Worm (Caenorhabditis elegans): Measurements from ENCODE around the gene vit-6.

vit-6 gene

DNA sequence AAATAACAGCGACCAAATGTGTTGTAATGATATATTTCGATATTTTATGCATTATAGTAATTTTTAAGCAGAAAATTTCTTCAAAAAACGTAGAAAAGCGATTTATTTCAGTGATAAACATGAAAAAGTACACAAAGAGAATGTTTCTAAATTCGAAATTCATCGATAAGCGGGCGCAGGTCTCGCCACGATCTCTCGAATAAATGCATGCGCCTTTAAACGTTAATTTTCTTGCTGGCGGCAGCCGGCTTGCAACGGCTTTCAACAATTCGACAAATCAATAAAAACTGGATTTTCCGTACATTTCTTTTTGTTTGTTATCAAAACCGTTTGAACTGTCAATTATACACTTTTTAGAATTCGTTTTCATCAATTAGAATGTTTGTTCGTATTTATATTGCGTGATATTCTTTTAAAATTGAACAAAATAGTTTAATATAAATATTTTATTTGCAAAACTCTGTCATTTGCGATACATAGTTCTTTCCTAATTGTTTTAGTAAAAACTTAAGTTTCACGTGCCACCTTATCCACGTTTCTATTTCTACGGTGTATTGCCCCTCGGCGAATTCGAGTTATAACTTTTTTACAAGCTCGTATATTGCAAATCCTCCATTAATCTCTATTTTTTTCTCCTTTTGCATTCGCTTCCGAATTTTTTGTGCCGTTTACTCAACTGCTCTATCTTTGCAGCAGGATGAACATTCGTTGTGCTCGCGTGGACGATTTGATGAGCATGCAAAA lies 28.8 kb downstream of the vit-6 start, which contains the start of gene daf-31 (continued):
- no peak for TF ChIP-seq aptf-3 (GFP tag; IDR thresholded peaks at IDR 0.05)
- no peak for TF ChIP-seq atf-7 (tag; optimal IDR thresholded peaks at IDR 0.05)
- TF ChIP-seq efl-1 (GFP tag; optimal IDR thresholded peaks at IDR 0.05), result peak; percentile 72
- TF ChIP-seq T07F8.4 (tag; optimal IDR thresholded peaks at IDR 0.05), result no peak
- TF ChIP-seq hlh-12 (tag; optimal IDR thresholded peaks at IDR 0.05), result no peak
- TF ChIP-seq die-1 (tag; optimal IDR thresholded peaks at IDR 0.05), result no peak
- TF ChIP-seq gei-17 (GFP tag; optimal IDR thresholded peaks at IDR 0.05), result no peak
- TF ChIP-seq zfh-2 (GFP tag; conservative IDR thresholded peaks at IDR 0.05), result no peak
- TF ChIP-seq ccch-3 (GFP tag; optimal IDR thresholded peaks at IDR 0.05), result no peak
- TF ChIP-seq lsl-1 (GFP tag; optimal IDR thresholded peaks at IDR 0.05), result peak; percentile 7
- no peak for TF ChIP-seq F49E8.2 (tag; optimal IDR thresholded peaks at IDR 0.05; ENCODE audit: insufficient read depth)
- TF ChIP-seq Y56A3A.18 (GFP tag; IDR thresholded peaks at IDR 0.05), result no peak
- no peak for TF ChIP-seq nhr-80 (tag; optimal IDR thresholded peaks at IDR 0.05)
- no peak for TF ChIP-seq repo-1 (tag; optimal IDR thresholded peaks at IDR 0.05)
- no peak for TF ChIP-seq ztf-3 (GFP tag; optimal IDR thresholded peaks at IDR 0.05)
- TF ChIP-seq F23B12.7 (tag; optimal IDR thresholded peaks at IDR 0.05; ENCODE audit: insufficient read depth), result peak; percentile 45
- TF ChIP-seq attf-5 (GFP tag; optimal IDR thresholded peaks at IDR 0.05), result peak; percentile 55
- TF ChIP-seq rcor-1 (GFP tag; IDR thresholded peaks at IDR 0.05), result no peak
- TF ChIP-seq ets-4 (GFP tag; optimal IDR thresholded peaks at IDR 0.05), result no peak
- TF ChIP-seq ceh-40 (GFP tag; IDR thresholded peaks at IDR 0.05), result no peak
- no peak for TF ChIP-seq hlh-26 (GFP tag; conservative IDR thresholded peaks at IDR 0.05)
- peak; percentile 6; the same call in 1 of the 2 replicates for TF ChIP-seq madf-6 (GFP tag; IDR thresholded peaks at IDR 0.05)
- TF ChIP-seq let-607 (tag; optimal IDR thresholded peaks at IDR 0.05), result no peak
- TF ChIP-seq Y79H2A.3 (GFP tag; conservative IDR thresholded peaks at IDR 0.05), result no peak
- TF ChIP-seq F52B5.7 (tag; optimal IDR thresholded peaks at IDR 0.05), result no peak
- no peak for TF ChIP-seq F37B4.10 (GFP tag; IDR thresholded peaks at IDR 0.05)
- TF ChIP-seq aptf-2 (GFP tag; conservative IDR thresholded peaks at IDR 0.05), result no peak
- no peak for TF ChIP-seq nhr-27 (tag; optimal IDR thresholded peaks at IDR 0.05)

DNA sequence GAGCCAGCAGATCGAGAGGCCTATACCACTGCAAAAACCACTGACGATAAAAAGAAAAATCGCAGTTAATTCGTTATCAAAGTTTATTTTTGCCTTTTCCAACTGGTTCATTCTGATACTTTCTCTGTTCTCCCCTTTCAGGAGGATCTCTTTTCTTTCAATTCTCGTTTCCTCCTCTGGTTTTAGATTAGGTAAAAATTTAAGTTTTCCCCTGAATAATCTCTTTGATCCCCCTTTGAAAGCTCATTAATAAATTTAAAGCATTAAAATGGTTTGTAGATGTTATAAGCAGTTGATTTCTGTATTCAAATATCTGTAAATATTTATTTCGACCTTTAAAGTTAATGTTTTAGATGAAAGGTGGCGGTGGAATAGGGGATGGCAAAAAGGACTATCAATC lies 30.3 kb downstream of the vit-6 start, which contains the start of gene K07H8.2:
Gene K07H8.2, plus strand, starts transcription at position 301 of the 400 bp plus-strand sequence.
- TF ChIP-seq nhr-27 (tag; optimal IDR thresholded peaks at IDR 0.05), result no peak
- TF ChIP-seq F49E8.2 (tag; optimal IDR thresholded peaks at IDR 0.05; ENCODE audit: insufficient read depth), result peak; percentile 35

DNA sequence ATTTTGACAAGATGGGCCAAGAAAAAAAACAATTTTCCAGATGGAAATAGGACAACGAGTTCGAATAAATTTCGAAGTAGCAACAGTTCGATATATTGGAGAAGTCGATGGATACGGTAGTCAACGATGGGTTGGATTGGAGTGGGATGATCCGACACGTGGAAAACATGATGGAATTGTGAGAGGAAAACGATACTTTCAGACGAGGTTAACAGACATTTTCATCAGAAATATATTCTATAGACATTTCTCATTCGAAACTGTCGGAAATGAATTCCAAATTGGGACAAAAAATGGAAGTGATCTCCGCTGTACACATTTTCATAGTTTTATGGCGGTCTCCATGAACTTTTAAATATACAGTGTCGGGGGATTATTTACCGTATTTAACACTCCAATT lies 33.7 kb downstream of the vit-6 start, which contains the start of gene tbce-1:
Gene tbce-1, plus strand, starts transcription at position 41 of the 400 bp plus-strand sequence.
- no peak for TF ChIP-seq C06A6.2 (GFP tag; conservative IDR thresholded peaks at IDR 0.05)
- TF ChIP-seq attf-3 (GFP tag; conservative IDR thresholded peaks at IDR 0.05), result no peak
- no peak for TF ChIP-seq gei-17 (GFP tag; optimal IDR thresholded peaks at IDR 0.05)
- no peak for TF ChIP-seq lag-1 (GFP tag; IDR thresholded peaks at IDR 0.05)
- TF ChIP-seq T26A5.8 (tag; optimal IDR thresholded peaks at IDR 0.05), result no peak
- no peak for TF ChIP-seq snpc-3.4 (tag; optimal IDR thresholded peaks at IDR 0.05)
- TF ChIP-seq hrde-1 (tag; optimal IDR thresholded peaks at IDR 0.05; ENCODE audit: borderline replicate concordance), result peak; percentile 19
- no peak for TF ChIP-seq F39B2.1 (GFP tag; IDR thresholded peaks at IDR 0.05)
- peak; percentile 3 for TF ChIP-seq lin-54 (GFP tag; optimal IDR thresholded peaks at IDR 0.05)

Data from whole organism, young adult.